Worm (Caenorhabditis elegans) whole organism, L3 larva: ENCODE measurements around the gene gtap-2.
A peak's percentile ranks its signal among the peaks of the same experiment; 100 is the strongest.

Experiments
- ZK546.5 ChIP-seq: sonication (generic microtip); optimal IDR thresholded peaks from 2 replicates; lab custom pipeline; 2017; ENCODE audit warnings: missing biosample characterization, missing genetic modification characterization
- ceh-16 ChIP-seq: sonication (generic microtip); optimal IDR thresholded peaks from 2 replicates; lab custom pipeline; 2017; ENCODE audit warnings: missing biosample characterization, missing genetic modification characterization
- ceh-28 ChIP-seq: fragments of 150-350 bp; optimal IDR thresholded peaks from 2 replicates; lab custom pipeline; 2014; ENCODE audit warnings: missing biosample characterization, missing genetic modification reagents, missing genetic modification characterization
- ceh-82 ChIP-seq: fragments of 150-350 bp; optimal IDR thresholded peaks from 2 replicates; lab custom pipeline; 2014; ENCODE audit warnings: missing biosample characterization, missing genetic modification characterization
- ceh-9 ChIP-seq: sonication (generic microtip); optimal IDR thresholded peaks from 2 replicates; lab custom pipeline; 2018; ENCODE audit warnings: missing biosample characterization, missing genetic modification characterization
- daf-12 ChIP-seq: fragments of 150-350 bp; optimal IDR thresholded peaks from 2 replicates; lab custom pipeline; 2014; ENCODE audit warnings: missing biosample characterization, missing genetic modification reagents, missing genetic modification characterization
- egl-27 ChIP-seq: sonication (generic microtip); optimal IDR thresholded peaks from 4 replicates; lab custom pipeline; 2017; ENCODE audit warnings: missing biosample characterization, missing genetic modification reagents, missing genetic modification characterization
- egl-5 ChIP-seq: fragments of 150-350 bp; optimal IDR thresholded peaks from 2 replicates; lab custom pipeline; 2017; ENCODE audit warnings: missing biosample characterization, missing genetic modification reagents, missing genetic modification characterization, inconsistent platforms
- elt-2 ChIP-seq: sonication (generic microtip); optimal IDR thresholded peaks from 2 replicates; lab custom pipeline; 2016; ENCODE audit warnings: missing genetic modification reagents, mild to moderate bottlenecking, missing genetic modification characterization, missing compliant biosample characterization
- elt-3 ChIP-seq, 3 experiments: fragments of 150-350 bp in 1 of 3; sonication (generic microtip) in 2 of 3; optimal IDR thresholded peaks; 2 replicates in 2 of 3; 4 replicates in 1 of 3; lab custom pipeline; 2014 to 2017; ENCODE audit warnings: missing biosample characterization in 3 of 3, missing genetic modification characterization in 3 of 3
- eor-1 ChIP-seq, 2 experiments: fragments of 150-350 bp; optimal IDR thresholded peaks; 2 replicates each; lab custom pipeline; 2014 to 2018; ENCODE audit warnings: missing biosample characterization in 2 of 2, missing genetic modification characterization in 2 of 2
- fkh-10 ChIP-seq: sonication (generic microtip); optimal IDR thresholded peaks from 2 replicates; lab custom pipeline; 2017; ENCODE audit warnings: missing biosample characterization, missing genetic modification reagents, missing genetic modification characterization
- fkh-2 ChIP-seq: fragments of 150-350 bp; optimal IDR thresholded peaks from 2 replicates; lab custom pipeline; 2014; ENCODE audit warnings: missing biosample characterization, missing genetic modification reagents, missing genetic modification characterization
- fos-1 ChIP-seq: fragments of 150-350 bp; optimal IDR thresholded peaks from 2 replicates; lab custom pipeline; 2014; ENCODE audit warnings: missing biosample characterization, missing genetic modification characterization
- hmg-11 ChIP-seq: sonication (generic microtip); optimal IDR thresholded peaks from 2 replicates; lab custom pipeline; 2016; ENCODE audit warnings: missing genetic modification characterization, missing compliant biosample characterization
- jun-1 ChIP-seq: fragments of 150-350 bp; optimal IDR thresholded peaks from 2 replicates; lab custom pipeline; 2014; ENCODE audit warnings: missing biosample characterization, missing genetic modification reagents, missing genetic modification characterization
- lin-15B ChIP-seq: fragments of 150-350 bp; optimal IDR thresholded peaks from 2 replicates; lab custom pipeline; 2014; ENCODE audit warnings: missing biosample characterization, missing genetic modification characterization
- lin-39 ChIP-seq: fragments of 150-350 bp; optimal IDR thresholded peaks from 2 replicates; lab custom pipeline; 2018; ENCODE audit warnings: missing biosample characterization, missing genetic modification reagents, missing genetic modification characterization
- lsy-12 ChIP-seq: sonication (generic microtip); optimal IDR thresholded peaks from 2 replicates; lab custom pipeline; 2016; ENCODE audit warnings: mild to moderate bottlenecking, missing genetic modification characterization, missing compliant biosample characterization
- mdl-1 ChIP-seq: fragments of 150-350 bp; optimal IDR thresholded peaks from 2 replicates; lab custom pipeline; 2014; ENCODE audit warnings: missing biosample characterization, missing genetic modification characterization
- nfya-1 ChIP-seq: sonication (generic microtip); optimal IDR thresholded peaks from 2 replicates; lab custom pipeline; 2017; ENCODE audit warnings: missing genetic modification characterization, mild to moderate bottlenecking, missing compliant biosample characterization, antibody characterized with exemption, moderate library complexity; ENCODE audit not compliant: insufficient read depth
- nhr-12 ChIP-seq: fragments of 150-350 bp; optimal IDR thresholded peaks from 2 replicates; lab custom pipeline; 2014; ENCODE audit warnings: missing biosample characterization, missing genetic modification characterization
- nhr-23 ChIP-seq: fragments of 150-350 bp; optimal IDR thresholded peaks from 2 replicates; lab custom pipeline; 2014; ENCODE audit warnings: missing biosample characterization, missing genetic modification reagents, missing genetic modification characterization
- nhr-237 ChIP-seq: fragments of 150-350 bp; optimal IDR thresholded peaks from 2 replicates; lab custom pipeline; 2014; ENCODE audit warnings: missing biosample characterization, missing genetic modification characterization
- nhr-25 ChIP-seq: sonication (generic microtip); optimal IDR thresholded peaks from 2 replicates; lab custom pipeline; 2017; ENCODE audit warnings: missing biosample characterization, missing genetic modification characterization
- nhr-43 ChIP-seq: sonication (generic microtip); optimal IDR thresholded peaks from 2 replicates; lab custom pipeline; 2016; ENCODE audit warnings: mild to moderate bottlenecking, missing genetic modification characterization, missing compliant biosample characterization; ENCODE audit not compliant: poor library complexity, severe bottlenecking
- nhr-67 ChIP-seq: fragments of 150-350 bp; optimal IDR thresholded peaks from 2 replicates; lab custom pipeline; 2014; ENCODE audit warnings: missing biosample characterization, missing genetic modification characterization
- nhr-76 ChIP-seq: fragments of 150-350 bp; sonication (generic microtip); optimal IDR thresholded peaks from 5 replicates; lab custom pipeline; 2014; ENCODE audit warnings: missing biosample characterization, missing genetic modification characterization
- nhr-77 ChIP-seq: fragments of 150-350 bp; optimal IDR thresholded peaks from 2 replicates; lab custom pipeline; 2014; ENCODE audit warnings: missing biosample characterization, missing genetic modification characterization
- pha-4 ChIP-seq: fragments of 150-350 bp; optimal IDR thresholded peaks from 2 replicates; lab custom pipeline; 2014; ENCODE audit warnings: missing biosample characterization, missing genetic modification reagents, missing genetic modification characterization
- pqm-1 ChIP-seq: fragments of 150-350 bp; optimal IDR thresholded peaks from 2 replicates; lab custom pipeline; 2017; ENCODE audit warnings: missing biosample characterization, missing genetic modification characterization, inconsistent platforms
- skn-1 ChIP-seq: fragments of 150-350 bp; optimal IDR thresholded peaks from 2 replicates; lab custom pipeline; 2014; ENCODE audit warnings: missing biosample characterization, missing genetic modification characterization
- snpc-4 ChIP-seq: fragments of 150-350 bp; optimal IDR thresholded peaks from 2 replicates; lab custom pipeline; 2014; ENCODE audit warnings: missing biosample characterization, missing genetic modification characterization
- tbx-2 ChIP-seq: sonication (generic microtip); optimal IDR thresholded peaks from 2 replicates; lab custom pipeline; 2016; ENCODE audit warnings: mild to moderate bottlenecking, missing genetic modification characterization, missing compliant biosample characterization
- unc-39 ChIP-seq: sonication (generic microtip); optimal IDR thresholded peaks from 4 replicates; lab custom pipeline; 2017; ENCODE audit warnings: missing biosample characterization, missing genetic modification characterization
- zag-1 ChIP-seq: fragments of 150-350 bp; optimal IDR thresholded peaks from 2 replicates; lab custom pipeline; 2014; ENCODE audit warnings: missing biosample characterization, missing genetic modification characterization
- ztf-11 ChIP-seq: fragments of 150-350 bp; optimal IDR thresholded peaks from 2 replicates; lab custom pipeline; 2014; ENCODE audit warnings: missing biosample characterization, missing genetic modification characterization

Gene gtap-2

DNA sequence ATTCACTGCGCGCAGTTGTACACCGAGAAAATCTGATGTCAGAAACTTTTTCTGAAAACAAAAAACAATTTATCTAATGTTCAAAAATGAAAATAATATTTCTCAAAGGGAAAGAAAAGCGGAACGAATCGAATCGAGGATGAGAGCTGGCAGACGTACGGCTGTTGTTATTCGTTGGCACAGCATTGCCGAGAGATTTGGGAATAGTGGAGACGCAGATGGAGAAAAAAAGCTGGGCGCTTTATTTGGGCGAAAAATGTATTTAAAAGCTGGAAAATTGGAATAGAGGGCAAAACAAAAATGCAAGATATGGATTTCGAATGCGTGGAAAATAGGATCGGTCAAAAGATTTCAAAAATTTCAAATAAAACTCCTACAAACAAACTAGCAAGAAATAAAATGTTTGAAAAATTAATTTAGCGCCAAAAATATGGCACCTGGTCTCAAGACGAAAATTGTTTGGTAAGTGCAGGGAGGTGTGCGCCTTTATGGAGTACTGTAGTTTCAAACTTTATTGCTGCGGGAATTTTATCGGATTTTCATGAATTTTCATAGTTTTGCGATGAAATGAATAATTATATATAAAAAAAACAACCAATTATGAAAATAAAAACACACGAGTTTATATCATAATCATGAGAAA, 50.9 kb downstream of the gtap-2 start, which contains the start of gene gpdh-2:
gpdh-2 (minus strand) TSS at position 51 of the 643 bp plus-strand sequence.
- TF ChIP-seq lin-39 (tag; lab: Kevin White, UChicago) (peak; percentile 15), nfya-1 (peak; percentile 48), ZK546.5 (tag; lab: Kevin White, UChicago) (no peak), nhr-23 (tag; lab: Kevin White, UChicago) (no peak), daf-12 (no peak)

DNA sequence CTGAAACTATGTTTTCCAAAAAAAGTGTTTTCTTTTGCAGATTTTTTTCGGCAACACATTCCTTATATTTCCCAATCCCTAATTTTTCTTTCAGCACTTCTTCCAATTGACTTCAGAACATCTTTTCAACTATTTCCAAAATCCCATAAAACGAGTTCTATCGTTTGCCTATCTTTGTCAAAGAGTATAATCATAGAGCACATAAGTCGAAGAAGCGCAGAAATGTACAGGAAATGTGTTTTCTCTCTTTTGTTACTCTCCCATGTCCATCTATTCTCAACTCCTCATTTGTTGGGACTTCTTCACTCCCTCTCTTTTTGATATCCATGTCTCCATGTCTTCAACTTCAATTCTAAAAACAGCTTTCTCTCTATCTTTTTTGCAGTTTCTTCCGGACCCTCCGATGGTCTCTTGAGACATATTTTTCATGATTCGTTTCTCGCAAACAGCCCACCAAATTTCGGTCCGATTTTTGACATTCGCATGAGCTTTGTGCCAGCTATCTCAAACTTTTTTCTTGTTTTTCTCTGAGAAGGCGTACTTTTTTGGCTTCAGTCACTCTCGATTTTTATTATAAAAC, 51.9 kb downstream of the gtap-2 start, which contains the start of gene twk-48:
twk-48 (plus strand) TSS at position 530 of the 580 bp plus-strand sequence.
- TF ChIP-seq tbx-2 (no peak), nfya-1 (peak; percentile 24), fkh-10 (GFP tag; lab: Kevin White, UChicago) (peak; percentile 57), lin-39 (tag; lab: Kevin White, UChicago) (peak; percentile 15)

DNA sequence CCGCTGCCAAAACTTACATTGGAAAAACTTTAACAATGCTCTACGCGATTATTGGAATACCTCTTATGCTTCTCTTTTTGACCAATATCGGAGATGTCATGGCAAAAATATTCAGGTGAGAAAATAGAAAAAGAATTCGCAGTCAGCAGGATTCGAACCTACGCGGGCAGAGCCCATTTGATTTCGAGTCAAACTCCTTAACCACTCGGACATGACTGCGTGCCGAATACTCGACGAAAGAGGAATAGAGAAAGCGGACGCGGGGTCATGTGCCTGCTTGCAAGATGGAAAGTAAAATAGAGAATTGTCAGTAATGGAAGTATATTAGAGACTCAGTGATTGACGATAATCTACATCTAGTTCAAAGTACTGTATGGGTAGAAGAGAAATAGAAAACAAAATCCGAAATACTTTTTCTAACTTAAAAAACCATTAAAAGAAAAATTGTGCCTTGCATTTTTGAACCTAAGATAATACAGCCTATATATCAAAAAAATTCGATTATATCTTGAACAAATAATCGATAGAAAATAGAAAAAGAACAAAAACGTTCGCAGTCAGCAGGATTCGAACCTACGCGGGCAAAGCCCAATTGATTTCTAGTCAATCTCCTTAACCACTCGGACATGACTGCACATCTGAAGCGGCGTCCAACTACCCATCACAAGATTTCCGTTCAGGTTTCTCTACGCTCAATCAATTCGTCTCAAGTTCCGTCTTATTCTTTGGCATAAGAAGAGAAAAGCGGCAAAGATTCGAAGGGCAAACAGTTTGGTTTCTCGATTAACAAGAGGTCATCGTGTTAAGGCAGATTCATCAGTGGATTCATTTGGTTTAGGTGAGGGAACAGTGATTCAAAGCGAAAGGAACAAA, 53.4 kb downstream of the gtap-2 start:
- TF ChIP-seq unc-39 (tag; lab: Kevin White, UChicago) (no peak), ztf-11 (tag; lab: Kevin White, UChicago) (no peak), elt-2 (tag; lab: Kevin White, UChicago) (peak; percentile 36), lin-39 (tag; lab: Kevin White, UChicago) (peak; percentile 58), lin-15B (tag; lab: Kevin White, UChicago) (peak; percentile 10), zag-1 (tag; lab: Kevin White, UChicago) (no peak), ceh-16 (no peak), nhr-77 (no peak), mdl-1 (no peak), pqm-1 (tag; lab: Kevin White, UChicago) (peak; percentile 15), pha-4 (tag; lab: Kevin White, UChicago) (peak; percentile 50), jun-1 (tag; lab: Kevin White, UChicago) (peak; percentile 71), ceh-9 (tag; lab: Kevin White, UChicago) (no peak), fos-1 (tag; lab: Kevin White, UChicago) (no peak), eor-1 (tag; optimal IDR thresholded peaks at IDR 0.05; lab: Kevin White, UChicago) (no peak), ZK546.5 (tag; lab: Kevin White, UChicago) (no peak), tbx-2 (peak; percentile 20), egl-27 (tag; lab: Kevin White, UChicago) (no peak), egl-5 (peak; percentile 62), ceh-82 (tag; lab: Kevin White, UChicago) (peak; percentile 4), skn-1 (tag; lab: Kevin White, UChicago) (peak; percentile 46), snpc-4 (tag; lab: Kevin White, UChicago) (peak; percentile 9), nhr-25 (tag; lab: Kevin White, UChicago) (peak; percentile 19), nhr-12 (no peak), nfya-1 (peak; percentile 47), daf-12 (no peak), nhr-67 (tag; lab: Kevin White, UChicago) (no peak), fkh-10 (GFP tag; lab: Kevin White, UChicago) (no peak), ceh-28 (tag; lab: Kevin White, UChicago) (no peak), nhr-237 (tag; lab: Kevin White, UChicago) (no peak), elt-3 (tag; optimal IDR thresholded peaks at IDR 0.05; lab: Kevin White, UChicago) (peak in 1 of 3 experiments; percentile 38), nhr-43 (tag; lab: Kevin White, UChicago) (peak; percentile 26), nhr-76 (no peak), hmg-11 (tag; lab: Kevin White, UChicago) (peak; percentile 53), fkh-2 (tag; lab: Kevin White, UChicago) (no peak), lsy-12 (tag; lab: Kevin White, UChicago) (peak; percentile 72), nhr-23 (tag; lab: Kevin White, UChicago) (no peak)
- TF ChIP-seq, all 47 proteins: peak for 17
